Fruit fly (Drosophila melanogaster) whole organism, embryonic: ENCODE measurements around the gene Mondo.

Experiments used
- CG10462 ChIP-seq: fragments of 200-800 bp; sonication (Bioruptor generic); optimal IDR thresholded peaks from 2 replicates; lab custom pipeline; 2016; ENCODE audit warnings: missing biosample characterization, missing genetic modification characterization
- CG12071 ChIP-seq: fragments of 200-800 bp; sonication (Bioruptor generic); optimal IDR thresholded peaks from 3 replicates; lab custom pipeline; 2018; ENCODE audit warnings: missing biosample characterization, mild to moderate bottlenecking, missing genetic modification characterization
- CG12104 ChIP-seq: fragments of 200-800 bp; sonication (Bioruptor generic); optimal IDR thresholded peaks from 3 replicates; lab custom pipeline; 2016; ENCODE audit warnings: missing biosample characterization, missing genetic modification characterization
- CG12219 ChIP-seq: fragments of 200-800 bp; sonication (Bioruptor generic); optimal IDR thresholded peaks from 3 replicates; lab custom pipeline; 2018; ENCODE audit warnings: missing biosample characterization, mild to moderate bottlenecking, missing genetic modification characterization
- CG13424 ChIP-seq: fragments of 200-800 bp; sonication (Bioruptor generic); optimal IDR thresholded peaks from 2 replicates; lab custom pipeline; 2019; ENCODE audit warnings: missing biosample characterization, mild to moderate bottlenecking, missing genetic modification characterization, moderate library complexity
- CG13775 ChIP-seq: fragments of 200-800 bp; sonication (Bioruptor generic); optimal IDR thresholded peaks from 3 replicates; lab custom pipeline; 2017; ENCODE audit warnings: missing biosample characterization, mild to moderate bottlenecking, missing genetic modification characterization
- CG13894 ChIP-seq: fragments of 200-800 bp; sonication (Bioruptor generic); optimal IDR thresholded peaks from 3 replicates; lab custom pipeline; 2018; ENCODE audit warnings: missing biosample characterization, mild to moderate bottlenecking, missing genetic modification characterization, moderate library complexity
- CG14965 ChIP-seq: fragments of 200-800 bp; sonication (Bioruptor generic); optimal IDR thresholded peaks from 2 replicates; lab custom pipeline; 2016; ENCODE audit warnings: missing biosample characterization, missing genetic modification characterization, borderline replicate concordance
- CG1529 ChIP-seq: fragments of 200-800 bp; sonication (Bioruptor generic); optimal IDR thresholded peaks from 3 replicates; lab custom pipeline; 2018; ENCODE audit warnings: missing biosample characterization, missing genetic modification characterization
- CG15601 ChIP-seq: fragments of 200-800 bp; sonication (Bioruptor generic); optimal IDR thresholded peaks from 3 replicates; lab custom pipeline; 2019; ENCODE audit warnings: missing biosample characterization, mild to moderate bottlenecking, missing genetic modification characterization, moderate library complexity
- CG15696 ChIP-seq: fragments of 200-800 bp; sonication (Bioruptor generic); optimal IDR thresholded peaks from 2 replicates; lab custom pipeline; 2019; ENCODE audit warnings: missing biosample characterization, mild to moderate bottlenecking, missing genetic modification characterization, moderate library complexity
- CG16863 ChIP-seq: fragments of 200-800 bp; sonication (Bioruptor generic); optimal IDR thresholded peaks from 3 replicates; lab custom pipeline; 2016; ENCODE audit warnings: missing biosample characterization, missing genetic modification characterization
- CG2129 ChIP-seq: fragments of 200-800 bp; sonication (Bioruptor generic); IDR thresholded peaks from 2 replicates; pipeline ENCODE4 v1.3.6; 2022; ENCODE audit warnings: missing biosample characterization, missing genetic modification characterization; ENCODE audit not compliant: partially characterized antibody
- CG34224 ChIP-seq: fragments of 200-800 bp; sonication (Bioruptor generic); IDR thresholded peaks from 3 replicates; pipeline ENCODE4 v1.3.6; 2022; ENCODE audit warnings: missing biosample characterization, missing genetic modification characterization; ENCODE audit not compliant: partially characterized antibody
- CG3995 ChIP-seq: fragments of 200-800 bp; sonication (Bioruptor generic); optimal IDR thresholded peaks from 3 replicates; lab custom pipeline; 2016; ENCODE audit warnings: missing biosample characterization, missing genetic modification characterization
- CG7987 ChIP-seq: fragments of 200-800 bp; sonication (Bioruptor generic); optimal IDR thresholded peaks from 2 replicates; lab custom pipeline; 2018; ENCODE audit warnings: missing biosample characterization, mild to moderate bottlenecking, missing genetic modification characterization, moderate library complexity
- CG8924 ChIP-seq: fragments of 200-800 bp; optimal IDR thresholded peaks from 3 replicates; lab custom pipeline; 2019; ENCODE audit warnings: missing biosample characterization, mild to moderate bottlenecking, missing genetic modification characterization, moderate library complexity
- CG9215 ChIP-seq: fragments of 200-800 bp; sonication (Bioruptor generic); IDR thresholded peaks from 2 replicates; pipeline ENCODE4 v1.3.6; 2022; ENCODE audit warnings: missing biosample characterization, missing genetic modification characterization
- CG9437 ChIP-seq: fragments of 200-800 bp; sonication (Bioruptor generic); optimal IDR thresholded peaks from 2 replicates; lab custom pipeline; 2018; ENCODE audit warnings: missing biosample characterization, mild to moderate bottlenecking, missing genetic modification characterization
- Deaf1 ChIP-seq: fragments of 200-800 bp; optimal IDR thresholded peaks from 3 replicates; lab custom pipeline; 2019; ENCODE audit warnings: missing biosample characterization, mild to moderate bottlenecking, missing genetic modification characterization, moderate library complexity
- Dip3 ChIP-seq: fragments of 200-800 bp; sonication (Bioruptor generic); optimal IDR thresholded peaks from 3 replicates; lab custom pipeline; 2016; ENCODE audit warnings: missing biosample characterization, missing genetic modification characterization
- GATAe ChIP-seq: fragments of 200-800 bp; sonication (Bioruptor generic); conservative IDR thresholded peaks from 2 replicates; pipeline ENCODE4 v1.3.6; 2022; ENCODE audit warnings: missing biosample characterization, missing genetic modification characterization
- HLH54F ChIP-seq: fragments of 200-800 bp; sonication (Bioruptor generic); optimal IDR thresholded peaks from 3 replicates; lab custom pipeline; 2016; ENCODE audit warnings: missing biosample characterization, missing genetic modification characterization
- Hand ChIP-seq: fragments of 200-800 bp; sonication (Bioruptor generic); optimal IDR thresholded peaks from 2 replicates; lab custom pipeline; 2017; ENCODE audit warnings: mild to moderate bottlenecking, missing biosample characterization, missing genetic modification reagents, missing genetic modification characterization
- Hr78 ChIP-seq, 2 experiments: fragments of 200-800 bp in 1 of 2; fragments of >200 bp in 1 of 2; sonication (Bioruptor generic) in 1 of 2; optimal IDR thresholded peaks; 2 replicates each; lab custom pipeline; 2017 to 2019; ENCODE audit warnings: missing biosample characterization in 2 of 2, missing genetic modification characterization in 2 of 2, mild to moderate bottlenecking in 1 of 2, moderate library complexity in 1 of 2
- Lhr ChIP-seq: fragments of 200-800 bp; sonication (Bioruptor generic); optimal IDR thresholded peaks from 3 replicates; lab custom pipeline; 2017; ENCODE audit warnings: mild to moderate bottlenecking, missing biosample characterization, missing genetic modification reagents, missing genetic modification characterization
- MBD-R2 ChIP-seq: fragments of 200-800 bp; sonication (Bioruptor generic); IDR thresholded peaks from 2 replicates; pipeline ENCODE4 v1.3.6; 2022; ENCODE audit warnings: missing biosample characterization, missing genetic modification characterization
- Meics ChIP-seq: fragments of 200-800 bp; sonication (Bioruptor generic); optimal IDR thresholded peaks from 2 replicates; lab custom pipeline; 2017; ENCODE audit warnings: missing biosample characterization, mild to moderate bottlenecking, missing genetic modification characterization
- Myb ChIP-seq: fragments of 200-800 bp; sonication (Bioruptor generic); optimal IDR thresholded peaks from 2 replicates; lab custom pipeline; 2016; ENCODE audit warnings: missing biosample characterization, missing genetic modification characterization
- Rfx ChIP-seq: fragments of 200-800 bp; sonication (Bioruptor generic); IDR thresholded peaks from 2 replicates; pipeline ENCODE4 v1.3.6; 2022; ENCODE audit warnings: missing biosample characterization, missing genetic modification characterization
- Usf ChIP-seq: fragments of 200-800 bp; sonication (Bioruptor generic); optimal IDR thresholded peaks from 2 replicates; lab custom pipeline; 2017; ENCODE audit warnings: missing genotype, missing biosample characterization, missing genetic modification characterization
- ac ChIP-seq: fragments of 200-800 bp; sonication (Bioruptor generic); optimal IDR thresholded peaks from 3 replicates; lab custom pipeline; 2017; ENCODE audit warnings: missing biosample characterization, mild to moderate bottlenecking, missing genetic modification characterization
- bowl ChIP-seq: fragments of 200-800 bp; sonication (Bioruptor generic); IDR thresholded peaks from 2 replicates; pipeline ENCODE4 v1.3.6; 2022; ENCODE audit warnings: missing biosample characterization, missing genetic modification characterization
- chn ChIP-seq: fragments of 200-800 bp; sonication (Bioruptor generic); optimal IDR thresholded peaks from 2 replicates; lab custom pipeline; 2016; ENCODE audit warnings: missing biosample characterization, missing genetic modification characterization
- crol ChIP-seq: fragments of 200-800 bp; sonication (Bioruptor generic); IDR thresholded peaks from 2 replicates; pipeline ENCODE4 v1.3.6; 2022; ENCODE audit warnings: missing biosample characterization, missing genetic modification characterization
- cwo ChIP-seq: fragments of 200-800 bp; sonication (Bioruptor generic); optimal IDR thresholded peaks from 3 replicates; lab custom pipeline; 2017; ENCODE audit warnings: missing biosample characterization, missing genetic modification characterization, mild to moderate bottlenecking, moderate library complexity, missing genetic modification reagents
- ems ChIP-seq: fragments of 200-800 bp; sonication (Bioruptor generic); optimal IDR thresholded peaks from 3 replicates; lab custom pipeline; 2016; ENCODE audit warnings: missing biosample characterization, missing genetic modification characterization
- exex ChIP-seq: fragments of 200-800 bp; sonication (Bioruptor generic); optimal IDR thresholded peaks from 4 replicates; lab custom pipeline; 2018; ENCODE audit warnings: missing biosample characterization, mild to moderate bottlenecking, missing genetic modification characterization, moderate library complexity
- ftz-f1 ChIP-seq: fragments of 200-800 bp; sonication (Bioruptor generic); optimal IDR thresholded peaks from 2 replicates; lab custom pipeline; 2016; ENCODE audit warnings: missing biosample characterization, missing genetic modification characterization
- klu ChIP-seq: fragments of 200-800 bp; sonication (Bioruptor generic); IDR thresholded peaks from 2 replicates; pipeline ENCODE4 v1.3.6; 2022; ENCODE audit warnings: missing biosample characterization, missing genetic modification characterization
- kni ChIP-seq: fragments of 200-800 bp; sonication (Bioruptor generic); optimal IDR thresholded peaks from 3 replicates; lab custom pipeline; 2017; ENCODE audit warnings: mild to moderate bottlenecking, missing biosample characterization, missing genetic modification reagents, missing genetic modification characterization
- nau ChIP-seq: fragments of 200-800 bp; sonication (Bioruptor generic); optimal IDR thresholded peaks from 3 replicates; lab custom pipeline; 2017; ENCODE audit warnings: missing biosample characterization, mild to moderate bottlenecking, missing genetic modification characterization, missing genetic modification reagents
- org-1 ChIP-seq: fragments of 200-800 bp; sonication (Bioruptor generic); optimal IDR thresholded peaks from 2 replicates; lab custom pipeline; 2017; ENCODE audit warnings: missing biosample characterization, missing genetic modification characterization
- tin ChIP-seq: fragments of 200-800 bp; sonication (Bioruptor generic); optimal IDR thresholded peaks from 3 replicates; lab custom pipeline; 2016; ENCODE audit warnings: missing biosample characterization, missing genetic modification characterization
- tup ChIP-seq: fragments of 200-800 bp; sonication (Bioruptor generic); optimal IDR thresholded peaks from 2 replicates; lab custom pipeline; 2016; ENCODE audit warnings: missing biosample characterization, mild to moderate bottlenecking, missing genetic modification characterization, moderate library complexity
- twi ChIP-seq: fragments of 200-800 bp; optimal IDR thresholded peaks from 2 replicates; lab custom pipeline; 2019; ENCODE audit warnings: missing biosample characterization, mild to moderate bottlenecking, missing genetic modification characterization, moderate library complexity
- yki ChIP-seq: fragments of >200 bp; optimal IDR thresholded peaks from 3 replicates; lab custom pipeline; 2018

The Mondo gene

dm6 chr2L:21309058-21309753 lies 644 bp downstream of the Mondo start (continued):
- TF ChIP-seq CG15601 (tag; lab: Kevin White, UChicago) = no peak
- TF ChIP-seq MBD-R2 = peak; percentile 12; the same call in 1 of the 2 replicates
- TF ChIP-seq CG34224 (GFP tag; lab: Robert Waterston, UW) = peak; percentile 48; the same call in 2 of the 3 replicates
- no peak for TF ChIP-seq Lhr (GFP tag; lab: Kevin White, UChicago)
- peak; percentile 44 for TF ChIP-seq nau
- peak; percentile 3 for TF ChIP-seq CG8924 (tag; lab: Kevin White, UChicago)
- peak; percentile 50 for TF ChIP-seq CG12071
- TF ChIP-seq Meics (GFP tag; lab: Kevin White, UChicago) = peak; percentile 30
- TF ChIP-seq Hand (GFP tag; lab: Kevin White, UChicago) = no peak
- TF ChIP-seq CG12219 (GFP tag; lab: Kevin White, UChicago) = peak; percentile 32
- TF ChIP-seq CG2129 (GFP tag; lab: Robert Waterston, UW) = 0 out of 2 replicates have a peak, but pooled peaks have one; percentile 17

dm6 chr2L:21307795-21308426 lies 1.9 kb downstream of the Mondo start:
- no peak for TF ChIP-seq Dip3 (GFP tag; lab: Kevin White, UChicago)
- TF ChIP-seq tin = no peak
- no peak for TF ChIP-seq klu (GFP tag; lab: Robert Waterston, UW)
- no peak for TF ChIP-seq CG8924 (tag; lab: Kevin White, UChicago)
- TF ChIP-seq ftz-f1 (GFP tag; lab: Kevin White, UChicago) = peak; percentile 52
- TF ChIP-seq CG15696 (tag; lab: Kevin White, UChicago) = no peak
- TF ChIP-seq tup = no peak
- TF ChIP-seq yki (lab: Kevin White, UChicago) = no peak
- TF ChIP-seq exex (tag; lab: Kevin White, UChicago) = peak; percentile 17
- TF ChIP-seq CG13775 = no peak
- peak; percentile 90 for TF ChIP-seq cwo (GFP tag; lab: Kevin White, UChicago)
- TF ChIP-seq chn = no peak
- no peak for TF ChIP-seq ac (GFP tag; lab: Kevin White, UChicago)
- no peak for TF ChIP-seq CG16863 (GFP tag; lab: Kevin White, UChicago)
- no peak for TF ChIP-seq Usf (GFP tag; lab: Kevin White, UChicago)
- no peak for TF ChIP-seq kni (GFP tag; lab: Kevin White, UChicago)
- TF ChIP-seq Hr78 (GFP tag; optimal IDR thresholded peaks at IDR 0.05; lab: Kevin White, UChicago) = peak in 1 of 2 experiments; percentile 26
- TF ChIP-seq twi (tag; lab: Kevin White, UChicago) = no peak
- TF ChIP-seq Rfx = no peak
- no peak for TF ChIP-seq CG9215 (GFP tag; lab: Robert Waterston, UW)
- no peak for TF ChIP-seq GATAe (GFP tag; lab: Robert Waterston, UW)
- no peak for TF ChIP-seq org-1
- peak; percentile 53 for TF ChIP-seq Deaf1 (tag; lab: Kevin White, UChicago)
- TF ChIP-seq CG14965 (GFP tag; lab: Kevin White, UChicago) = no peak
- no peak for TF ChIP-seq CG13424
- no peak for TF ChIP-seq Myb (GFP tag; lab: Kevin White, UChicago)
- no peak for TF ChIP-seq CG9437
- TF ChIP-seq CG7987 (GFP tag; lab: Kevin White, UChicago) = peak; percentile 99
- no peak; the same call in 1 of the 2 replicates for TF ChIP-seq crol (GFP tag; lab: Robert Waterston, UW)
- TF ChIP-seq CG12104 (GFP tag; lab: Kevin White, UChicago) = no peak
- no peak for TF ChIP-seq ems (GFP tag; lab: Kevin White, UChicago)
- no peak for TF ChIP-seq CG3995
- no peak for TF ChIP-seq CG13894 (tag; lab: Kevin White, UChicago)
- TF ChIP-seq bowl (GFP tag; lab: Robert Waterston, UW) = 0 out of 2 replicates have a peak, but pooled peaks have one; percentile 5
- no peak for TF ChIP-seq CG10462
- TF ChIP-seq HLH54F (GFP tag; lab: Kevin White, UChicago) = no peak
- no peak for TF ChIP-seq CG1529
